Worm (Caenorhabditis elegans) whole organism, L1 larva: ENCODE measurements around the gene rbbp-5.
A peak's percentile ranks its signal among the peaks of the same experiment; 100 is the strongest.

Source experiments
- C34B4.2 ChIP-seq: sonication (generic microtip); optimal IDR thresholded peaks from 2 replicates; lab custom pipeline; 2017; ENCODE audit warnings: mild to moderate bottlenecking, missing genetic modification characterization, missing compliant biosample characterization
- ceh-8 ChIP-seq: fragments of 200-800 bp; sonication (Bioruptor generic); optimal IDR thresholded peaks from 2 replicates; lab custom pipeline; 2018; ENCODE audit warnings: mild to moderate bottlenecking, missing genetic modification characterization, moderate library complexity, missing compliant biosample characterization
- ces-1 ChIP-seq: fragments of 150-350 bp; optimal IDR thresholded peaks from 2 replicates; lab custom pipeline; 2014; ENCODE audit warnings: missing biosample characterization, missing genetic modification reagents, missing genetic modification characterization
- dsc-1 ChIP-seq: sonication (generic microtip); optimal IDR thresholded peaks from 2 replicates; lab custom pipeline; 2016; ENCODE audit warnings: mild to moderate bottlenecking, missing genetic modification characterization, missing compliant biosample characterization
- efl-3 ChIP-seq: fragments of 200-800 bp; sonication (Bioruptor generic); optimal IDR thresholded peaks from 2 replicates; lab custom pipeline; 2018; ENCODE audit warnings: mild to moderate bottlenecking, missing genetic modification characterization, missing compliant biosample characterization
- egl-13 ChIP-seq: sonication (generic microtip); optimal IDR thresholded peaks from 2 replicates; lab custom pipeline; 2016; ENCODE audit warnings: missing genotype, missing genetic modification reagents, missing genetic modification characterization, missing compliant biosample characterization
- egl-27 ChIP-seq, 2 experiments: fragments of 150-350 bp in 1 of 2; sonication (generic microtip); optimal IDR thresholded peaks; 3 replicates each; lab custom pipeline; 2017 to 2018; ENCODE audit warnings: missing biosample characterization in 2 of 2, missing genetic modification characterization in 2 of 2, missing genetic modification reagents in 2 of 2
- elt-3 ChIP-seq, 6 experiments: fragments of 150-350 bp in 1 of 6; sonication (generic microtip); optimal IDR thresholded peaks; 2 replicates each; lab custom pipeline; 2017 to 2018; ENCODE audit warnings: missing biosample characterization in 6 of 6, missing genetic modification characterization in 6 of 6, inconsistent platforms in 1 of 6
- ets-5 ChIP-seq: fragments of 200-800 bp; sonication (Bioruptor generic); IDR thresholded peaks from 2 replicates; pipeline ENCODE4 v1.3.6; 2022; ENCODE audit warnings: missing genetic modification characterization, missing compliant biosample characterization
- fkh-10 ChIP-seq: sonication (generic microtip); optimal IDR thresholded peaks from 2 replicates; lab custom pipeline; 2017; ENCODE audit warnings: missing biosample characterization, missing genetic modification reagents, missing genetic modification characterization
- fkh-4 ChIP-seq: sonication (generic microtip); optimal IDR thresholded peaks from 2 replicates; lab custom pipeline; 2016; ENCODE audit warnings: missing compliant biosample characterization, missing genetic modification characterization, borderline replicate concordance
- fos-1 ChIP-seq: fragments of 150-350 bp; optimal IDR thresholded peaks from 2 replicates; lab custom pipeline; 2014; ENCODE audit warnings: missing biosample characterization, missing genetic modification characterization
- grh-1 ChIP-seq: fragments of 200-800 bp; sonication (Bioruptor generic); IDR thresholded peaks from 2 replicates; pipeline ENCODE4 v1.3.6; 2022; ENCODE audit warnings: missing genetic modification reagents, missing genetic modification characterization, missing compliant biosample characterization
- hlh-4 ChIP-seq: sonication (generic microtip); optimal IDR thresholded peaks from 2 replicates; lab custom pipeline; 2016; ENCODE audit warnings: mild to moderate bottlenecking, missing genetic modification characterization, missing compliant biosample characterization
- irx-1 ChIP-seq: sonication (generic microtip); optimal IDR thresholded peaks from 2 replicates; lab custom pipeline; 2016; ENCODE audit warnings: missing genetic modification characterization, missing compliant biosample characterization
- lin-14 ChIP-seq: fragments of 200-800 bp; sonication (Bioruptor generic); optimal IDR thresholded peaks from 2 replicates; lab custom pipeline; 2018; ENCODE audit warnings: mild to moderate bottlenecking, missing genetic modification characterization, moderate library complexity, missing compliant biosample characterization
- lin-15B ChIP-seq: fragments of 150-350 bp; sonication (generic microtip); optimal IDR thresholded peaks from 3 replicates; lab custom pipeline; 2014; ENCODE audit warnings: missing biosample characterization, missing genetic modification characterization
- lir-3 ChIP-seq: sonication (generic microtip); optimal IDR thresholded peaks from 2 replicates; lab custom pipeline; 2016; ENCODE audit warnings: mild to moderate bottlenecking, missing genetic modification characterization, moderate library complexity, missing compliant biosample characterization; ENCODE audit not compliant: poor library complexity
- lsy-2 ChIP-seq, 2 experiments: fragments of 150-350 bp; optimal IDR thresholded peaks; 2 replicates each; lab custom pipeline; 2014; ENCODE audit warnings: missing biosample characterization in 2 of 2, missing genetic modification characterization in 2 of 2
- mdl-1 ChIP-seq, 2 experiments: fragments of 150-350 bp; optimal IDR thresholded peaks; 2 replicates each; lab custom pipeline; 2014 to 2017; ENCODE audit warnings: missing biosample characterization in 2 of 2, missing genetic modification characterization in 2 of 2, inconsistent platforms in 1 of 2
- mef-2 ChIP-seq: fragments of 150-350 bp; optimal IDR thresholded peaks from 2 replicates; lab custom pipeline; 2014; ENCODE audit warnings: missing biosample characterization, missing genetic modification characterization
- mep-1 ChIP-seq: fragments of 150-350 bp; optimal IDR thresholded peaks from 2 replicates; lab custom pipeline; 2014; ENCODE audit warnings: missing biosample characterization, missing genetic modification characterization
- nhr-11 ChIP-seq: fragments of 150-350 bp; optimal IDR thresholded peaks from 2 replicates; lab custom pipeline; 2014; ENCODE audit warnings: missing biosample characterization, missing genetic modification characterization
- nhr-47 ChIP-seq: sonication (generic microtip); optimal IDR thresholded peaks from 2 replicates; lab custom pipeline; 2016; ENCODE audit warnings: mild to moderate bottlenecking, missing genetic modification characterization, moderate library complexity, missing compliant biosample characterization
- nhr-71 ChIP-seq: sonication (generic microtip); optimal IDR thresholded peaks from 2 replicates; lab custom pipeline; 2016; ENCODE audit warnings: mild to moderate bottlenecking, missing genetic modification characterization, moderate library complexity, missing compliant biosample characterization
- nhr-84 ChIP-seq: sonication (generic microtip); optimal IDR thresholded peaks from 2 replicates; lab custom pipeline; 2017; ENCODE audit warnings: missing biosample characterization, missing genetic modification characterization
- nhr-85 ChIP-seq: sonication (generic microtip); peaks from one replicate; lab custom pipeline; 2016; ENCODE audit warnings: missing genetic modification characterization, inconsistent platforms, missing compliant biosample characterization
- pqm-1 ChIP-seq: sonication (generic microtip); optimal IDR thresholded peaks from 3 replicates; lab custom pipeline; 2017; ENCODE audit warnings: missing biosample characterization, missing genetic modification characterization
- rnt-1 ChIP-seq: sonication (generic microtip); optimal IDR thresholded peaks from 2 replicates; lab custom pipeline; 2016; ENCODE audit warnings: mild to moderate bottlenecking, missing genetic modification characterization, moderate library complexity, missing compliant biosample characterization
- skn-1 ChIP-seq: fragments of 150-350 bp; optimal IDR thresholded peaks from 2 replicates; lab custom pipeline; 2014; ENCODE audit warnings: missing biosample characterization, missing genetic modification characterization
- snpc-4 ChIP-seq: fragments of 150-350 bp; optimal IDR thresholded peaks from 2 replicates; lab custom pipeline; 2014; ENCODE audit warnings: missing biosample characterization, missing genetic modification characterization
- snu-23 ChIP-seq: sonication (generic microtip); optimal IDR thresholded peaks from 2 replicates; lab custom pipeline; 2016; ENCODE audit warnings: missing genetic modification characterization, missing compliant biosample characterization
- sox-4 ChIP-seq: sonication (generic microtip); optimal IDR thresholded peaks from 2 replicates; lab custom pipeline; 2016; ENCODE audit warnings: missing genetic modification characterization, missing compliant biosample characterization
- tbx-2 ChIP-seq: sonication (generic microtip); optimal IDR thresholded peaks from 2 replicates; lab custom pipeline; 2016; ENCODE audit warnings: missing genetic modification characterization, missing compliant biosample characterization
- unc-130 ChIP-seq: fragments of 150-350 bp; optimal IDR thresholded peaks from 2 replicates; lab custom pipeline; 2017; ENCODE audit warnings: missing biosample characterization, missing genetic modification characterization, inconsistent platforms
- xbp-1 ChIP-seq: sonication (generic microtip); optimal IDR thresholded peaks from 2 replicates; lab custom pipeline; 2016; ENCODE audit warnings: missing genetic modification characterization, missing compliant biosample characterization
- ztf-4 ChIP-seq: fragments of 150-350 bp; optimal IDR thresholded peaks from 2 replicates; lab custom pipeline; 2014; ENCODE audit warnings: missing biosample characterization, missing genetic modification characterization

Gene rbbp-5

DNA sequence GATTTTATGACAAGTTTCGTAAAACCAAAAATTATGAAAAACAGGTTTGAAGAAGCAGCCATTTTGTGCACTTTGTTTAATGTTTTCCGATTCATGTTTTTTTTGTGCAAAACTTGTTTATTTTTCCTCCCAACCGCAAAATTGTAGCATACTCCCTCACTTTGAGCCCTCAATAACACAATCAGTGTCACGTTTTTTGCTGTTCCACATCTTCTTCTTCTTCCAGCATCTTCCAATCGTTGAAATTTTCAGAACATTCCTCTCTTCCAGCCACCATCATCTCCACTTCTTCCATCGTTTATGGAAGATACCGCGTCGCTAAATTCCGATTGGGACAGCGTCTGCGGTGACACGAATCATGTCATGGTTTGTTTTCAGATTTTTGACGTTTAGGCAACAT lies 35.0 kb downstream of the rbbp-5 start, which contains the start of gene abts-3 (continued):
- TF ChIP-seq grh-1 (GFP tag; lab: Robert Waterston, UW) (no peak), unc-130 (tag; lab: Kevin White, UChicago) (no peak)

- no peak for TF ChIP-seq xbp-1 (tag; lab: Kevin White, UChicago)
- TF ChIP-seq ceh-8: no peak
Measured at ce11 chrII:6135530-6135929, 37.9 kb downstream of the rbbp-5 start.

- TF ChIP-seq snu-23 (GFP tag; lab: Kevin White, UChicago) (peak; percentile 10), lin-14 (GFP tag; lab: Kevin White, UChicago) (peak; percentile 50), mep-1 (tag; lab: Kevin White, UChicago) (peak; percentile 33), irx-1 (no peak), rnt-1 (peak; percentile 48)
Measured at ce11 chrII:6136712-6137111, 39.1 kb downstream of the rbbp-5 start.

DNA sequence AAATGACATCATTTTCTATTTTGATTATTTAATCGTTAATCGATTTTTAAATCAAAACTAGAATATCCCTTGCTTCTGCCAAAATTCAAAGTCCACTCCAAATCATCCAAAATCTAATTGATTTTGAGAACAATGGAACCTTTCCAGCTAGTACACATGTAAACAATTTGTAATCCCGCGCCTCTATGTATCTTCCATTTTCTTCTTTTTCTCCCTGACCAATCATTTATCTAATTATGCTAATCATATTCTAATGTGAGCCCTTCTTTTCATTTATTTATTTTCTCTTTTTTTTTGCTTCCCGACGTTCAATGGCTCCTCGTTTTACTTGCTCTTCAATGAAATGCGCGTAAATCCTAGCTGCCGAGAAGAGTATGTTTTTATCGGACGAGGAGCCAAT lies 40.5 kb downstream of the rbbp-5 start:
- no peak for TF ChIP-seq skn-1 (tag; lab: Kevin White, UChicago)
- TF ChIP-seq lin-14 (GFP tag; lab: Kevin White, UChicago): peak; percentile 46
- no peak for TF ChIP-seq fkh-10 (GFP tag; lab: Kevin White, UChicago)
- no peak for TF ChIP-seq pqm-1 (tag; lab: Kevin White, UChicago)
- peak; percentile 63 for TF ChIP-seq dsc-1 (tag; lab: Kevin White, UChicago)
- TF ChIP-seq efl-3 (GFP tag; lab: Kevin White, UChicago): no peak

DNA sequence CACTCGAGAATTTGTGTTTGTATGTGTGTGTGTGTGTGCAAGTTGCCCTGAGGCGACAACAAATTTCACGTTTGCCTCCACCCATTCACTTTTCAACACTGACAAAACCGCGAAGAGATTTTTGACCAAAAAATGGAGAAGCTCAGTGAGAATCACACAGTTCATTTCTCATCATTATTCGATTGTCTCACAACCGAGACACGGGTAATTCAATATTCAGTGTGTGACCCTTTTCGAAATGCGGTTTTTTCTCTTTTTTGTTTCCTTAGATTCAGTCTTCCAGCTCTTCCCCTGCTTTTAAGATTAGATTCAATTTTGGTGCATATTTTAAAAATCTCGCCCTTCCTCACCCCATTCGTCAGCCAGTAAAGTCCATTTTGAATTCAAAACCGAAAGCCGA lies 41.9 kb downstream of the rbbp-5 start:
- TF ChIP-seq fkh-10 (GFP tag; lab: Kevin White, UChicago) (peak; percentile 42), lin-14 (GFP tag; lab: Kevin White, UChicago) (peak; percentile 62), elt-3 (tag; optimal IDR thresholded peaks at IDR 0.05; lab: Kevin White, UChicago) (no peak)

DNA sequence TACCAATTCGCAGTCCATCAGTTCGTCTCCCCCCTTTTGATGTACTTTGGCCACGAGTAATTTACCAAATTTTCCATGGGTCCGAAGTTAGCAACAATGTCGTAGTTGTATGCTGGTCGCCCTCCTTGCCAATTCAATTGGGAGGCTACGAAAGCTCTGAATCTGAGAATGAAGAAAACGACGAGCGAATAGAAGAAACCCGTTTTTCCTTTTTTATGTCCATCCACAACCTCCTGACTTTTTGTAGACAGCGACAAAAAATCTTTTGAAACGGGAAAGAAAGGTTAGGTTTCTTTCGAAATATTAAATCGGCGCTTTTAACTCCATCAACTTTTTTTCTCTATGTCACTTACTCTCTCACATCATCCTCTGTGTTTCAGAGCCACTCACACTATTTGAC lies 44.9 kb downstream of the rbbp-5 start:
- TF ChIP-seq rnt-1 (peak; percentile 16), lin-14 (GFP tag; lab: Kevin White, UChicago) (peak; percentile 52), ztf-4 (tag; lab: Kevin White, UChicago) (no peak), C34B4.2 (tag; lab: Kevin White, UChicago) (no peak), fkh-4 (tag; lab: Kevin White, UChicago) (no peak), fkh-10 (GFP tag; lab: Kevin White, UChicago) (peak; percentile 62), ets-5 (GFP tag; lab: Robert Waterston, UW) (no peak)

DNA sequence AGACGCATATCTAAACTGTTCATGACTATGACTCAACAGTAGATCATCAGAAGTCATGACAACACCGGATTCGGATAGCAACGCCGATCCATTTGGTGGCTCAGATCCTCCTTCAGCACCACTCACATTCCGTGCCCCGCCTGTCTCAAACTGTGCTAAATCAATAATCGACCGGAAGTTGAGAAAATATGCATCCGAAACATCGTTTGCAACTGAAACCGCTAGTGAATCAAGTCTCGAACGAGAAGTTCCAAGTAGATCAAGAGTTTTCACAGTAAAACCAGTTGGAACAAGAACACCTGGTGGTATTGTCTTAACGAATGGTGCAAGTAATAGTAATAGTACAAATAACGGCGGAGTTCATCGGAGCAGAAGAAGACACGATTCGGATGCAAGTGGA lies 49.5 kb downstream of the rbbp-5 start:
- TF ChIP-seq ets-5 (GFP tag; lab: Robert Waterston, UW) (no peak), tbx-2 (tag; lab: Kevin White, UChicago) (no peak), ztf-4 (tag; lab: Kevin White, UChicago) (no peak), unc-130 (tag; lab: Kevin White, UChicago) (no peak), hlh-4 (tag; lab: Kevin White, UChicago) (no peak), lin-15B (no peak), mef-2 (tag; lab: Kevin White, UChicago) (no peak), nhr-85 (tag; lab: Kevin White, UChicago) (no peak), fos-1 (tag; lab: Kevin White, UChicago) (no peak), snpc-4 (no peak), lin-14 (GFP tag; lab: Kevin White, UChicago) (no peak), lir-3 (tag; lab: Kevin White, UChicago) (no peak), skn-1 (tag; lab: Kevin White, UChicago) (no peak)
- TF ChIP-seq, all 84 proteins: peak for 0

- TF ChIP-seq sox-4 (tag; lab: Kevin White, UChicago): no peak
- peak; percentile 25 for TF ChIP-seq nhr-47 (tag; lab: Kevin White, UChicago)
- no peak for TF ChIP-seq lsy-2 (tag; optimal IDR thresholded peaks at IDR 0.05; lab: Kevin White, UChicago)
- TF ChIP-seq ces-1 (GFP tag; lab: Kevin White, UChicago): peak; percentile 61
- TF ChIP-seq lin-14 (GFP tag; lab: Kevin White, UChicago): peak; percentile 81
- no peak for TF ChIP-seq nhr-84 (tag; lab: Kevin White, UChicago)
- peak; percentile 23 for TF ChIP-seq nhr-71 (tag; lab: Kevin White, UChicago)
- TF ChIP-seq nhr-11 (tag; lab: Kevin White, UChicago): no peak
- TF ChIP-seq xbp-1 (tag; lab: Kevin White, UChicago): no peak
- TF ChIP-seq egl-27 (tag; optimal IDR thresholded peaks at IDR 0.05; lab: Kevin White, UChicago): no peak
- no peak for TF ChIP-seq egl-13
- TF ChIP-seq fkh-4 (tag; lab: Kevin White, UChicago): no peak
- TF ChIP-seq snu-23 (GFP tag; lab: Kevin White, UChicago): no peak
- TF ChIP-seq elt-3 (tag; optimal IDR thresholded peaks at IDR 0.05; lab: Kevin White, UChicago): no peak
- no peak for TF ChIP-seq lir-3 (tag; lab: Kevin White, UChicago)
- no peak for TF ChIP-seq mdl-1 (tag; optimal IDR thresholded peaks at IDR 0.05; lab: Kevin White, UChicago)
Measured at ce11 chrII:6148369-6148768, 50.7 kb downstream of the rbbp-5 start.
